Fruit fly (Drosophila melanogaster): ENCODE measurements around the gene eIF2D.

The eIF2D gene

DNA sequence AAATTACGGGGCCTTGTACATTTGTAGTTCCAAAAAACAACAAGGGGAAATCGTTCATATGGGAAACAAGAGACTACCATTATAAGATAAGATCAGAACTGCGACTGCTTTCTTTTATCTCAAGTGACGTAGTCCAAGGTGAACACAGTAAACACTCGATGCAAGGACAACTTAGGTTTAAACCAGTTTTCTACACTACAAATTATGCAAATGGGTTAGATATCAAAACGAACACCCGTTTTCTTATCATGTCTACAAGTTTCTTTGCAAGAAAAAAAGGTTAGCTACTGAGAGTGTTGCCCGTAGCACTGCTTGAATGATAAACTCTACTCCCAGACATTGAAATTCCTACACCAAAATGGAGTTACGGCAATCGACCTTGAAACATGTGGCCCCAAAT lies 27.5 kb downstream of the eIF2D start (continued):
- TF ChIP-seq CG11247 (GFP tag; IDR thresholded peaks at IDR 0.05) (peak; percentile 74), CG3281 (GFP tag; optimal IDR thresholded peaks at IDR 0.05) (peak; percentile 39), tna (GFP tag; IDR thresholded peaks at IDR 0.05; ENCODE audit: partially characterized antibody) (no peak), CG31224 (GFP tag; IDR thresholded peaks at IDR 0.05) (0 out of 2 replicates have a peak, but pooled peaks have one; percentile 36), ftz-f1 (GFP tag; optimal IDR thresholded peaks at IDR 0.05) (peak; percentile 75), Pdp1 (GFP tag; optimal IDR thresholded peaks at IDR 0.05) (peak; percentile 69 to 76), Hr51 (GFP tag; optimal IDR thresholded peaks at IDR 0.05) (peak in 1 of 2 experiments; percentile 26), oc (tag; optimal IDR thresholded peaks at IDR 0.05) (no peak), HLH54F (GFP tag; optimal IDR thresholded peaks at IDR 0.05) (peak; percentile 52), CrebB (tag; optimal IDR thresholded peaks at IDR 0.05) (no peak), CG7786 (GFP tag; optimal IDR thresholded peaks at IDR 0.05) (peak; percentile 69), CG12071 (GFP tag; optimal IDR thresholded peaks at IDR 0.05) (peak; percentile 28), CG4820 (GFP tag; optimal IDR thresholded peaks at IDR 0.05) (peak; percentile 49), CG14965 (GFP tag; optimal IDR thresholded peaks at IDR 0.05; ENCODE audit: borderline replicate concordance) (no peak), ato (GFP tag; IDR thresholded peaks at IDR 0.05; ENCODE audit: partially characterized antibody) (no peak), pfk (GFP tag; optimal IDR thresholded peaks at IDR 0.05) (no peak), grn (GFP tag; optimal IDR thresholded peaks at IDR 0.05) (peak; percentile 81), Tbp (GFP tag; optimal IDR thresholded peaks at IDR 0.05) (no peak), Sin3A (optimal IDR thresholded peaks at IDR 0.05) (no peak), zfh1 (GFP tag; IDR thresholded peaks at IDR 0.05) (peak; percentile 81), CG8765 (GFP tag; IDR thresholded peaks at IDR 0.05) (0 out of 2 replicates have a peak, but pooled peaks have one; percentile 21), nau (GFP tag; optimal IDR thresholded peaks at IDR 0.05) (no peak), repo (GFP tag; optimal IDR thresholded peaks at IDR 0.05) (peak; percentile 24), fu2 (GFP tag; optimal IDR thresholded peaks at IDR 0.05) (no peak), CG7372 (GFP tag; IDR thresholded peaks at IDR 0.05) (peak; percentile 24; the same call in 1 of the 2 replicates), CG33557 (GFP tag; optimal IDR thresholded peaks at IDR 0.05) (no peak), vvl (GFP tag; IDR thresholded peaks at IDR 0.05) (peak; percentile 88), CG17612 (GFP tag; IDR thresholded peaks at IDR 0.05) (peak; percentile 39; the same call in 1 of the 2 replicates), CG3726 (GFP tag; IDR thresholded peaks at IDR 0.05) (0 out of 3 replicates have a peak, but pooled peaks have one; percentile 56), H2.0 (GFP tag; IDR thresholded peaks at IDR 0.05) (peak; percentile 72; the same call in 1 of the 2 replicates), Xrp1 (GFP tag; IDR thresholded peaks at IDR 0.05) (peak; percentile 85), hbn (GFP tag; IDR thresholded peaks at IDR 0.05; ENCODE audit: partially characterized antibody) (no peak), CG12155 (GFP tag; optimal IDR thresholded peaks at IDR 0.05) (peak; percentile 62), NfI (GFP tag; optimal IDR thresholded peaks at IDR 0.05) (peak; percentile 58), CG32767 (GFP tag; IDR thresholded peaks at IDR 0.05) (peak; percentile 56; the same call in 1 of the 2 replicates), h (optimal IDR thresholded peaks at IDR 0.05) (no peak), CG5245 (GFP tag; optimal IDR thresholded peaks at IDR 0.05) (peak; percentile 26), PHDP (tag; optimal IDR thresholded peaks at IDR 0.05) (peak; percentile 59), Jarid2 (GFP tag; optimal IDR thresholded peaks at IDR 0.05) (no peak), Oli (tag; optimal IDR thresholded peaks at IDR 0.05) (peak; percentile 50), B-H2 (GFP tag; optimal IDR thresholded peaks at IDR 0.05) (no peak), Hr3 (GFP tag; optimal IDR thresholded peaks at IDR 0.05) (peak; percentile 39), CG31388 (GFP tag; optimal IDR thresholded peaks at IDR 0.05) (no peak), CG7357 (GFP tag; IDR thresholded peaks at IDR 0.05) (peak; percentile 63; the same call in 1 of the 3 replicates), HLHmδ (GFP tag; optimal IDR thresholded peaks at IDR 0.05) (no peak), Sry-δ (GFP tag; optimal IDR thresholded peaks at IDR 0.05) (peak; percentile 14), kah (GFP tag; optimal IDR thresholded peaks at IDR 0.05) (no peak), Antp (GFP tag; optimal IDR thresholded peaks at IDR 0.05) (peak; percentile 81), ttk (GFP tag; IDR thresholded peaks at IDR 0.05) (peak; percentile 73), chinmo (GFP tag; IDR thresholded peaks at IDR 0.05; ENCODE audit: partially characterized antibody) (no peak), CG10267 (tag; optimal IDR thresholded peaks at IDR 0.05) (peak; percentile 40)

Data from whole organism, embryonic.